Fruit fly (Drosophila melanogaster) whole organism, pupa: ENCODE results near the gene CG5614.

ENCODE experiments used
- CG10348 ChIP-seq: fragments of 200-800 bp; sonication (Bioruptor generic); IDR thresholded peaks from 2 replicates; pipeline ENCODE4 v1.3.6; 2022; ENCODE audit warnings: missing biosample characterization, missing genetic modification characterization
- CG12605 ChIP-seq: fragments of 200-800 bp; sonication (Bioruptor generic); IDR thresholded peaks from 2 replicates; pipeline ENCODE4 v1.3.6; 2022; ENCODE audit warnings: missing biosample characterization, missing genetic modification characterization
- CG13204 ChIP-seq: fragments of 200-800 bp; sonication (Bioruptor generic); optimal IDR thresholded peaks from 2 replicates; lab custom pipeline; 2018; ENCODE audit warnings: missing biosample characterization, mild to moderate bottlenecking, missing genetic modification characterization, moderate library complexity
- CG14655 ChIP-seq: fragments of 200-800 bp; sonication (Bioruptor generic); optimal IDR thresholded peaks from 3 replicates; lab custom pipeline; 2017; ENCODE audit warnings: mild to moderate bottlenecking, missing biosample characterization, missing genetic modification reagents, missing genetic modification characterization
- CG15710 ChIP-seq: fragments of 200-800 bp; sonication (Bioruptor generic); optimal IDR thresholded peaks from 2 replicates; lab custom pipeline; 2018; ENCODE audit warnings: missing biosample characterization, mild to moderate bottlenecking, missing genetic modification characterization, moderate library complexity
- CG17806 ChIP-seq: fragments of 200-800 bp; sonication (Bioruptor generic); optimal IDR thresholded peaks from 2 replicates; lab custom pipeline; 2018; ENCODE audit warnings: missing biosample characterization, mild to moderate bottlenecking, missing genetic modification characterization, moderate library complexity
- CG32121 ChIP-seq: fragments of 200-800 bp; sonication (Bioruptor generic); IDR thresholded peaks from 2 replicates; pipeline ENCODE4 v1.3.6; 2022; ENCODE audit warnings: missing biosample characterization, missing genetic modification characterization
- CG34367 ChIP-seq: fragments of 200-800 bp; sonication (Bioruptor generic); optimal IDR thresholded peaks from 2 replicates; lab custom pipeline; 2018; ENCODE audit warnings: missing biosample characterization, mild to moderate bottlenecking, missing genetic modification characterization
- CG4496 ChIP-seq: fragments of 200-800 bp; sonication (Bioruptor generic); IDR thresholded peaks from 3 replicates; pipeline ENCODE4 v1.3.6; 2022; ENCODE audit warnings: missing biosample characterization, missing genetic modification characterization
- CG8159 ChIP-seq: fragments of 200-800 bp; sonication (Bioruptor generic); optimal IDR thresholded peaks from 3 replicates; lab custom pipeline; 2018; ENCODE audit warnings: missing biosample characterization, mild to moderate bottlenecking, missing genetic modification characterization, moderate library complexity
- CG8301 ChIP-seq: fragments of 200-800 bp; sonication (Bioruptor generic); optimal IDR thresholded peaks from 2 replicates; lab custom pipeline; 2018; ENCODE audit warnings: missing biosample characterization, mild to moderate bottlenecking, missing genetic modification characterization
- CG9948 ChIP-seq: fragments of 200-800 bp; sonication (Bioruptor generic); optimal IDR thresholded peaks from 2 replicates; lab custom pipeline; 2018; ENCODE audit warnings: missing biosample characterization, mild to moderate bottlenecking, missing genetic modification characterization, moderate library complexity
- D1 ChIP-seq: fragments of 200-800 bp; sonication (Bioruptor generic); optimal IDR thresholded peaks from 2 replicates; lab custom pipeline; 2018; ENCODE audit warnings: missing biosample characterization, mild to moderate bottlenecking, missing genetic modification characterization, moderate library complexity
- EcR ChIP-seq: fragments of 200-800 bp; sonication (Bioruptor generic); optimal IDR thresholded peaks from 3 replicates; lab custom pipeline; 2019; ENCODE audit warnings: missing biosample characterization, missing genetic modification characterization, mild to moderate bottlenecking, moderate library complexity, missing genetic modification reagents
- Ets98B ChIP-seq: fragments of 200-800 bp; sonication (Bioruptor generic); IDR thresholded peaks from 2 replicates; pipeline ENCODE4 v1.3.6; 2022; ENCODE audit warnings: missing biosample characterization, missing genetic modification characterization
- Pif1A ChIP-seq: fragments of 200-800 bp; sonication (Bioruptor generic); optimal IDR thresholded peaks from 3 replicates; lab custom pipeline; 2016; ENCODE audit warnings: missing biosample characterization, missing genetic modification characterization
- Pif1B ChIP-seq: fragments of 200-800 bp; sonication (Bioruptor generic); optimal IDR thresholded peaks from 3 replicates; lab custom pipeline; 2016; ENCODE audit warnings: missing biosample characterization, missing genetic modification characterization
- Snoo ChIP-seq: fragments of 200-800 bp; sonication (Bioruptor generic); optimal IDR thresholded peaks from 3 replicates; lab custom pipeline; 2017; ENCODE audit warnings: missing biosample characterization, mild to moderate bottlenecking, missing genetic modification characterization, inconsistent platforms
- fd96Ca ChIP-seq: fragments of 200-800 bp; sonication (Bioruptor generic); IDR thresholded peaks from 3 replicates; pipeline ENCODE4 v1.3.6; 2022; ENCODE audit warnings: missing biosample characterization, missing genetic modification characterization
- gl ChIP-seq: fragments of 200-800 bp; sonication (Bioruptor generic); optimal IDR thresholded peaks from 2 replicates; lab custom pipeline; 2018; ENCODE audit warnings: missing biosample characterization, mild to moderate bottlenecking, missing genetic modification characterization
- rn ChIP-seq: fragments of 200-800 bp; sonication (Bioruptor generic); IDR thresholded peaks from 2 replicates; pipeline ENCODE4 v1.3.6; 2022; ENCODE audit warnings: missing biosample characterization, missing genetic modification characterization

CG5614 gene

dm6 chr3R:15807877-15808381 lies 28.3 kb downstream of the CG5614 start:
- TF ChIP-seq CG8301 (tag; lab: Kevin White, UChicago) (no peak), CG34367 (no peak), gl (tag; lab: Kevin White, UChicago) (peak; percentile 30), CG8159 (tag; lab: Kevin White, UChicago) (no peak), fd96Ca (GFP tag; lab: Robert Waterston, UW) (no peak), CG10348 (GFP tag; lab: Robert Waterston, UW) (no peak), EcR (GFP tag; lab: Kevin White, UChicago) (peak; percentile 64)

DNA sequence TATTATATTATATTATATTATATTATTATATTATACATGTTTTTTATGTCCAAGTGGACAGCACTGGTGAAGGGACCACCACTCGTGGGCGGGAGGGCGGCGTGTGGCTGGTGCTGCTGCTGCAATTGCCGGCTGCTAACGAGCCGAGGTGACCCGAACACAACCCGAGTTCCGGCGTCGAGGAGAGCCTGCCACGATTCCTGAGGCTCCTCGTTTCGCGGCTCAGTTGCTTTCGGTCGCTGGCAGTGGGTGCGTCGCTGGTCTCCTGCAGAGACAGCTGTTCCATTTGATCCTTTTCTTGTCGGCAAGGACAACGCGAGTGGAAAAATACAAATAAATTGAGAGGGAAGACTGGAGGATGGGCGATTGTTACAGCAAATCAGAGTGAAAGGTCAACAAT lies 30.8 kb downstream of the CG5614 start:
- no peak for TF ChIP-seq CG34367
- no peak for TF ChIP-seq CG9948 (tag; lab: Kevin White, UChicago)
- TF ChIP-seq CG4496: no peak
- no peak for TF ChIP-seq CG8301 (tag; lab: Kevin White, UChicago)
- TF ChIP-seq CG13204: peak; percentile 33
- TF ChIP-seq CG17806 (tag; lab: Kevin White, UChicago): no peak
- TF ChIP-seq gl (tag; lab: Kevin White, UChicago): no peak
- TF ChIP-seq CG8159 (tag; lab: Kevin White, UChicago): no peak
- TF ChIP-seq, all 21 proteins: peak for 1

- TF ChIP-seq CG34367 (no peak), gl (tag; lab: Kevin White, UChicago) (no peak), CG4496 (no peak), CG32121 (GFP tag; lab: Robert Waterston, UW) (no peak), Snoo (no peak), CG10348 (GFP tag; lab: Robert Waterston, UW) (no peak), CG17806 (tag; lab: Kevin White, UChicago) (no peak), Pif1B (GFP tag; lab: Kevin White, UChicago) (no peak), CG8301 (tag; lab: Kevin White, UChicago) (no peak), CG9948 (tag; lab: Kevin White, UChicago) (no peak), CG12605 (GFP tag; lab: Robert Waterston, UW) (no peak), Pif1A (GFP tag; lab: Kevin White, UChicago) (no peak), D1 (tag; lab: Kevin White, UChicago) (no peak), CG15710 (no peak), rn (GFP tag; lab: Robert Waterston, UW) (no peak), CG14655 (GFP tag; lab: Kevin White, UChicago) (no peak), CG8159 (tag; lab: Kevin White, UChicago) (no peak), CG13204 (no peak), Ets98B (GFP tag; lab: Robert Waterston, UW) (no peak)
Observed at dm6 chr3R:15814150-15814549, 34.5 kb downstream of the CG5614 start.

dm6 chr3R:15816276-15816675 lies 36.7 kb downstream of the CG5614 start:
- peak; percentile 38; the same call in 1 of the 2 replicates for TF ChIP-seq CG32121 (GFP tag; lab: Robert Waterston, UW)
- TF ChIP-seq CG17806 (tag; lab: Kevin White, UChicago): peak; percentile 23
- no peak for TF ChIP-seq CG12605 (GFP tag; lab: Robert Waterston, UW)
- TF ChIP-seq fd96Ca (GFP tag; lab: Robert Waterston, UW): peak; percentile 54; the same call in 1 of the 3 replicates
- no peak for TF ChIP-seq CG34367
- no peak for TF ChIP-seq D1 (tag; lab: Kevin White, UChicago)
- no peak for TF ChIP-seq CG14655 (GFP tag; lab: Kevin White, UChicago)
- peak; percentile 64 for TF ChIP-seq Ets98B (GFP tag; lab: Robert Waterston, UW)
- TF ChIP-seq Pif1A (GFP tag; lab: Kevin White, UChicago): peak; percentile 42
- peak; percentile 19 for TF ChIP-seq CG9948 (tag; lab: Kevin White, UChicago)
- TF ChIP-seq Pif1B (GFP tag; lab: Kevin White, UChicago): peak; percentile 5
- TF ChIP-seq CG4496: peak; percentile 72; the same call in 2 of the 3 replicates
- no peak for TF ChIP-seq CG15710
- TF ChIP-seq rn (GFP tag; lab: Robert Waterston, UW): no peak

- TF ChIP-seq rn (GFP tag; lab: Robert Waterston, UW): no peak
- TF ChIP-seq EcR (GFP tag; lab: Kevin White, UChicago): peak; percentile 15
- no peak for TF ChIP-seq Pif1B (GFP tag; lab: Kevin White, UChicago)
Observed at dm6 chr3R:15825521-15825920, 45.9 kb downstream of the CG5614 start, which contains the start of gene CG4576. CG4576 (plus strand) TSS chr3R:15825747.

dm6 chr3R:15827559-15827958 lies 48.0 kb downstream of the CG5614 start:
- peak; percentile 88 for TF ChIP-seq CG15710
- no peak for TF ChIP-seq Pif1A (GFP tag; lab: Kevin White, UChicago)
- TF ChIP-seq CG17806 (tag; lab: Kevin White, UChicago): peak; percentile 76
- peak; percentile 86 for TF ChIP-seq CG8159 (tag; lab: Kevin White, UChicago)
- peak; percentile 61 for TF ChIP-seq D1 (tag; lab: Kevin White, UChicago)
- TF ChIP-seq CG32121 (GFP tag; lab: Robert Waterston, UW): no peak
- peak; percentile 64 for TF ChIP-seq gl (tag; lab: Kevin White, UChicago)
- TF ChIP-seq Pif1B (GFP tag; lab: Kevin White, UChicago): peak; percentile 66
- peak; percentile 79 for TF ChIP-seq CG13204
- peak; percentile 23; the same call in 1 of the 2 replicates for TF ChIP-seq Ets98B (GFP tag; lab: Robert Waterston, UW)
- 0 out of 2 replicates have a peak, but pooled peaks have one; percentile 37 for TF ChIP-seq CG12605 (GFP tag; lab: Robert Waterston, UW)
- TF ChIP-seq CG34367: peak; percentile 78
- no peak for TF ChIP-seq CG8301 (tag; lab: Kevin White, UChicago)
- TF ChIP-seq EcR (GFP tag; lab: Kevin White, UChicago): peak; percentile 94
- TF ChIP-seq Snoo: peak; percentile 39
- TF ChIP-seq CG4496: peak; percentile 51; the same call in 1 of the 3 replicates
- TF ChIP-seq fd96Ca (GFP tag; lab: Robert Waterston, UW): 0 out of 3 replicates have a peak, but pooled peaks have one; percentile 36
- TF ChIP-seq CG14655 (GFP tag; lab: Kevin White, UChicago): no peak
- TF ChIP-seq rn (GFP tag; lab: Robert Waterston, UW): no peak
- TF ChIP-seq CG9948 (tag; lab: Kevin White, UChicago): peak; percentile 80
